Worm (Caenorhabditis elegans) whole organism, L3 larva: ENCODE measurements around the gene fbxa-115.

ENCODE experiments used
- aly-2 ChIP-seq: fragments of 150-350 bp; optimal IDR thresholded peaks from 2 replicates; lab custom pipeline; 2014; ENCODE audit warnings: missing biosample characterization, missing genetic modification characterization
- ama-1 ChIP-seq: fragments of 150-350 bp; optimal IDR thresholded peaks from 2 replicates; lab custom pipeline; 2018
- ceh-16 ChIP-seq: sonication (generic microtip); optimal IDR thresholded peaks from 2 replicates; lab custom pipeline; 2017; ENCODE audit warnings: missing biosample characterization, missing genetic modification characterization
- ceh-28 ChIP-seq: fragments of 150-350 bp; optimal IDR thresholded peaks from 2 replicates; lab custom pipeline; 2014; ENCODE audit warnings: missing biosample characterization, missing genetic modification reagents, missing genetic modification characterization
- ceh-82 ChIP-seq: fragments of 150-350 bp; optimal IDR thresholded peaks from 2 replicates; lab custom pipeline; 2014; ENCODE audit warnings: missing biosample characterization, missing genetic modification characterization
- elt-1 ChIP-seq: fragments of 150-350 bp; optimal IDR thresholded peaks from 2 replicates; lab custom pipeline; 2014; ENCODE audit warnings: missing biosample characterization, missing genetic modification characterization
- fkh-2 ChIP-seq: fragments of 150-350 bp; optimal IDR thresholded peaks from 2 replicates; lab custom pipeline; 2014; ENCODE audit warnings: missing biosample characterization, missing genetic modification reagents, missing genetic modification characterization
- nfya-1 ChIP-seq: sonication (generic microtip); optimal IDR thresholded peaks from 2 replicates; lab custom pipeline; 2017; ENCODE audit warnings: missing genetic modification characterization, mild to moderate bottlenecking, missing compliant biosample characterization, antibody characterized with exemption, moderate library complexity; ENCODE audit not compliant: insufficient read depth
- nhr-11 ChIP-seq: fragments of 150-350 bp; optimal IDR thresholded peaks from 2 replicates; lab custom pipeline; 2014; ENCODE audit warnings: missing biosample characterization, missing genetic modification characterization
- nhr-76 ChIP-seq: fragments of 150-350 bp; sonication (generic microtip); optimal IDR thresholded peaks from 5 replicates; lab custom pipeline; 2014; ENCODE audit warnings: missing biosample characterization, missing genetic modification characterization
- pha-4 ChIP-seq: fragments of 150-350 bp; optimal IDR thresholded peaks from 2 replicates; lab custom pipeline; 2014; ENCODE audit warnings: missing biosample characterization, missing genetic modification reagents, missing genetic modification characterization
- unc-62 ChIP-seq: fragments of 150-350 bp; sonication (generic microtip); optimal IDR thresholded peaks from 4 replicates; lab custom pipeline; 2014; ENCODE audit warnings: missing biosample characterization, missing genetic modification reagents, missing genetic modification characterization
- ztf-11 ChIP-seq: fragments of 150-350 bp; optimal IDR thresholded peaks from 2 replicates; lab custom pipeline; 2014; ENCODE audit warnings: missing biosample characterization, missing genetic modification characterization

ce11 chrV:20151855-20152254 lies 40.1 kb downstream of the fbxa-115 start:
- TF ChIP-seq ceh-16 (tag; lab: Kevin White, UChicago), result no peak
- no peak for TF ChIP-seq nfya-1
- TF ChIP-seq nhr-76 (tag; lab: Kevin White, UChicago), result no peak
- TF ChIP-seq pha-4 (tag; lab: Kevin White, UChicago), result no peak
- no peak for TF ChIP-seq fkh-2 (tag; lab: Kevin White, UChicago)
- no peak for TF ChIP-seq nhr-11
- TF ChIP-seq elt-1 (tag; lab: Kevin White, UChicago), result no peak
- no peak for TF ChIP-seq unc-62 (GFP tag; lab: Kevin White, UChicago)
- no peak for TF ChIP-seq aly-2 (tag; lab: Kevin White, UChicago)
- no peak for TF ChIP-seq ceh-28 (tag; lab: Kevin White, UChicago)
- no peak for TF ChIP-seq ama-1 (lab: Kevin White, UChicago)
- TF ChIP-seq ceh-82 (tag; lab: Kevin White, UChicago), result no peak
- no peak for TF ChIP-seq ztf-11 (tag; lab: Kevin White, UChicago)
